Worm (Caenorhabditis elegans): ENCODE measurements around the gene fbxa-182.

fbxa-182 gene

DNA sequence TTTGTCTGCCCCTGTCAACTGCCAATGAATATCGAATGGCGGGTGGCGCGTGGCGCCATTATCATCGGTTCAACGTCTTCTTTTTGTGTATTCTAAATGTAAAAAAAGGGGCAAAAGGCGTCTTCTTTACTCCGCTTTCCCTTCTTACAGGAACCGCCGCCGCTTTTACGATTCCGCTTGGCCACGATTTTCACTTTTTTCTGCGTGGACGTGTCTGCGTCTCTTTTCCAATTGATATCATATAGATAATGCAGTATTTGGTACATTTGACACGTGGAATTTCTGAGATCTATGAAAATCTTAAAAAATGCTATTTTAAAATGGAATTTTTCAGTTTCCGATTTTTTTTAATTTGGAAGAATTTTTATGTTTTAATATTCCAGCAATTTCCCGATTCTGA is 23.0 kb upstream of the fbxa-182 start:
- TF ChIP-seq nhr-129 (tag; optimal IDR thresholded peaks at IDR 0.05) (no peak), blmp-1 (tag; optimal IDR thresholded peaks at IDR 0.05; ENCODE audit: insufficient read depth) (peak; percentile 73), elt-1 (tag; optimal IDR thresholded peaks at IDR 0.05) (no peak)

DNA sequence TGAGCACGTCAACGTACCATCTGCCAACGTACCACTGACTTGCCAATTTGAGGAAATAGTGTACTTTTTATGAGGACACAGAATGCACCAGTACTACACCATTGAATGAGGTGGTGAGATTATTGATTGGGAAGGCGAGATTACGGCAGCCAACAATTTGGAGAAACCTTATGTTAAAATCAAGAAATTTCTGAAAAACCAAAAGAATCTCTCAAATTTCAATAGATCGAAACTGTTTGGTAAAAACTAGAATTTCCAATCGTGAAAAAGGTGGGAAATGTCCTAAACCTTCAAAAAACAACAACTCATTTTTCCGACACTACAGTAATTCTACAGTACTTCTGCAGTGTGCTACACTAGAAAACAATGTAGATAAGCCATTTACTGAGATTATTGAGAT is 19.4 kb upstream of the fbxa-182 start, which contains the start of gene ceh-86:
ceh-86 (minus strand) TSS at position 101 of the 400 bp plus-strand sequence.
- TF ChIP-seq elt-3 (tag; optimal IDR thresholded peaks at IDR 0.05) (no peak), sma-9 (GFP tag; optimal IDR thresholded peaks at IDR 0.05) (no peak), sma-9 (tag; optimal IDR thresholded peaks at IDR 0.05) (no peak), egl-27 (tag; optimal IDR thresholded peaks at IDR 0.05) (no peak), aly-2 (tag; optimal IDR thresholded peaks at IDR 0.05) (no peak), mab-5 (tag; optimal IDR thresholded peaks at IDR 0.05) (no peak), ama-1 (optimal IDR thresholded peaks at IDR 0.05) (no peak), F13H6.1 (tag; optimal IDR thresholded peaks at IDR 0.05) (no peak), nhr-237 (tag; optimal IDR thresholded peaks at IDR 0.05) (no peak), C34F6.9 (tag; optimal IDR thresholded peaks at IDR 0.05) (no peak), blmp-1 (tag; optimal IDR thresholded peaks at IDR 0.05; ENCODE audit: insufficient read depth) (no peak), unc-55 (GFP tag; optimal IDR thresholded peaks at IDR 0.05) (no peak), ztf-11 (tag; optimal IDR thresholded peaks at IDR 0.05) (no peak), fos-1 (tag; optimal IDR thresholded peaks at IDR 0.05) (no peak), crh-2 (tag; optimal IDR thresholded peaks at IDR 0.05) (no peak)

DNA sequence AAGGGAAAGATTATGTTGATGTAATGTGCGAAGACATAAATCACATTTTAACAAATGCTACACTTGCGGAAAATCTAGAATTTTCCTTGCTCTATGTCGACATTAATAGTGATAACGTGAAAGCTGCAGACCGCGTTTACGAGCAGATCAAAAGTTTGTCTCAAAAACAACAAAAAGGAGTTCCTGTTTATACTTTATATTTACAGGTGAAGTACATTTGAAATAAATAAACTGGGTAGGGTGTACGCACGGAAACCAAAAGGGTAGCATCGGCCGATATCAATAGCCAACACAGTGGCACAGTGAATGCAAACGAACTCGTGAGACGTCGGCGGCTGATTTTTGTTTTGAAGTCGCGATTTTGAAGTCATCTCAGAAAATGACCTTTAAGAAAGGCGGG is 9.9 kb upstream of the fbxa-182 start:
- no peak for TF ChIP-seq blmp-1 (tag; optimal IDR thresholded peaks at IDR 0.05; ENCODE audit: insufficient read depth)
- TF ChIP-seq nhr-77 (tag; optimal IDR thresholded peaks at IDR 0.05): no peak
- TF ChIP-seq unc-55 (GFP tag; optimal IDR thresholded peaks at IDR 0.05): no peak
- no peak for TF ChIP-seq aly-2 (tag; optimal IDR thresholded peaks at IDR 0.05)
- TF ChIP-seq nhr-10 (tag; optimal IDR thresholded peaks at IDR 0.05): no peak
- TF ChIP-seq mab-5 (tag; optimal IDR thresholded peaks at IDR 0.05): no peak
- TF ChIP-seq nhr-129 (tag; optimal IDR thresholded peaks at IDR 0.05): no peak
- TF ChIP-seq R02D3.7 (tag; optimal IDR thresholded peaks at IDR 0.05): no peak
- no peak for TF ChIP-seq egl-27 (tag; optimal IDR thresholded peaks at IDR 0.05)
- no peak for TF ChIP-seq sem-4 (tag; optimal IDR thresholded peaks at IDR 0.05)
- no peak for TF ChIP-seq sma-3 (GFP tag; optimal IDR thresholded peaks at IDR 0.05)
- TF ChIP-seq crh-2 (tag; optimal IDR thresholded peaks at IDR 0.05): no peak
- no peak for TF ChIP-seq lin-11 (tag; optimal IDR thresholded peaks at IDR 0.05)
- TF ChIP-seq ceh-16 (tag; optimal IDR thresholded peaks at IDR 0.05): no peak
- no peak for TF ChIP-seq lin-13 (GFP tag; optimal IDR thresholded peaks at IDR 0.05)
- no peak for TF ChIP-seq elt-1 (tag; optimal IDR thresholded peaks at IDR 0.05)
- TF ChIP-seq snpc-4 (tag; optimal IDR thresholded peaks at IDR 0.05): no peak
- no peak for TF ChIP-seq dmd-4 (tag; optimal IDR thresholded peaks at IDR 0.05)
- no peak for TF ChIP-seq unc-39 (tag; optimal IDR thresholded peaks at IDR 0.05)
- no peak for TF ChIP-seq nhr-237 (tag; optimal IDR thresholded peaks at IDR 0.05)

DNA sequence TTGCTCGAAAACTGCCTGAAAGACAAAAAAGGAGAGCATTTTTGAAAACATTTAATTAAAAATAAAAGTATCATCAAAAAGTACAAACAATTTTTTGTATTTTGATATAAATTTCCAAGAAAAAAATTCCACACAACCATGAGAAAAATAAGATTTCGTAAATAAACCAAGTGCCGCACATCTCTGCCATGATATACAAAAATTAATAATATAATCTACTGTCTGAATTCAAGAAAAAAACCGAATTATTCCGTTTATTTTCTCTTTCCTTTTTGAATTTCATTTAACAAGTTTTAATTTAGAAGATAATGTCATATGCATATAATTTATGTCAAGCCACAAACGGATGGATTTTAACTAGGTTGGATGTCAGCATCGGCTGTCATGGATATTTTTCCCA is 9.4 kb upstream of the fbxa-182 start, which contains the start of gene F42G2.2:
F42G2.2 (plus strand) TSS at position 301 of the 400 bp plus-strand sequence.
- no peak for TF ChIP-seq ama-1 (optimal IDR thresholded peaks at IDR 0.05)
- TF ChIP-seq blmp-1 (tag; optimal IDR thresholded peaks at IDR 0.05; ENCODE audit: insufficient read depth): no peak
- TF ChIP-seq unc-62 (GFP tag; optimal IDR thresholded peaks at IDR 0.05): no peak
- no peak for TF ChIP-seq peb-1 (tag; optimal IDR thresholded peaks at IDR 0.05)
- no peak for TF ChIP-seq mbf-1 (tag; optimal IDR thresholded peaks at IDR 0.05)
- TF ChIP-seq Y55F3AM.14 (GFP tag; optimal IDR thresholded peaks at IDR 0.05): no peak
- TF ChIP-seq sem-4 (tag; optimal IDR thresholded peaks at IDR 0.05): no peak
- TF ChIP-seq skn-1 (tag; optimal IDR thresholded peaks at IDR 0.05): no peak
- TF ChIP-seq aly-2 (tag; optimal IDR thresholded peaks at IDR 0.05): no peak
- no peak for TF ChIP-seq sma-9 (GFP tag; optimal IDR thresholded peaks at IDR 0.05)
- no peak for TF ChIP-seq sma-9 (tag; optimal IDR thresholded peaks at IDR 0.05)
- TF ChIP-seq ceh-82 (tag; optimal IDR thresholded peaks at IDR 0.05): no peak
- TF ChIP-seq ztf-11 (tag; optimal IDR thresholded peaks at IDR 0.05): no peak
- TF ChIP-seq ZK546.5 (tag; optimal IDR thresholded peaks at IDR 0.05): no peak
- no peak for TF ChIP-seq ztf-4 (tag; optimal IDR thresholded peaks at IDR 0.05)
- TF ChIP-seq nhr-129 (tag; optimal IDR thresholded peaks at IDR 0.05): no peak

DNA sequence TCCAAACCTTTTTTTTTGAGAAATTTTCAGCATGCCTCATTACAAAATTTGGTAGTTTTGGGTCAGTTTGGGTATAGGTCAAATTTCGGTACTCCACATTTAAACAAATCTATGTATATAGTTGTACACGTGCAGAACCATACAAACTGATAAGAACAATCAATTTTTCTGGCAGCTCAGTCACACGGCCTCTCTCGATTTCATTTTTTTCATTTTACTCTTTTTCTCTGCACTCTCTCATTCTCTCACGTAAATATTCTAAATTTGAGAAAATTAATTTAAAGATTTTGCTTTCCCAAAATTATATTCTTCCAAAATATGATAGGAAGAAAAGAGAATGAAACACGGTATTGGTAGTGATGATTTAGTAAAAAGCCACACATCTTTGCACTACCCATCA is 8.6 kb upstream of the fbxa-182 start:
- TF ChIP-seq mbf-1 (tag; optimal IDR thresholded peaks at IDR 0.05) (no peak), elt-3 (tag; optimal IDR thresholded peaks at IDR 0.05) (no peak), snpc-4 (tag; optimal IDR thresholded peaks at IDR 0.05) (no peak), fos-1 (tag; optimal IDR thresholded peaks at IDR 0.05) (no peak), lin-11 (tag; optimal IDR thresholded peaks at IDR 0.05) (no peak), blmp-1 (tag; optimal IDR thresholded peaks at IDR 0.05; ENCODE audit: insufficient read depth) (no peak), alr-1 (tag; optimal IDR thresholded peaks at IDR 0.05) (no peak), ztf-11 (tag; optimal IDR thresholded peaks at IDR 0.05) (no peak), unc-55 (GFP tag; optimal IDR thresholded peaks at IDR 0.05) (no peak), skn-1 (tag; optimal IDR thresholded peaks at IDR 0.05) (no peak), nhr-237 (tag; optimal IDR thresholded peaks at IDR 0.05) (no peak)

Measured in whole organism, L2 larva.